Worm (Caenorhabditis elegans): ENCODE results near the gene ZC13.10.

Gene ZC13.10

ce11 chrX:936013-936412 is 33.6 kb upstream of the ZC13.10 start:
- no peak for TF ChIP-seq aly-1 (tag; optimal IDR thresholded peaks at IDR 0.05)
- no peak for TF ChIP-seq ceh-13 (GFP tag; optimal IDR thresholded peaks at IDR 0.05)
- TF ChIP-seq ama-1 (optimal IDR thresholded peaks at IDR 0.05), result no peak
- no peak for TF ChIP-seq scrt-1 (GFP tag; IDR thresholded peaks at IDR 0.05)
- TF ChIP-seq tra-4 (tag; optimal IDR thresholded peaks at IDR 0.05), result no peak
- no peak for TF ChIP-seq hnd-1 (tag; optimal IDR thresholded peaks at IDR 0.05)
- no peak for TF ChIP-seq flt-1 (GFP tag; IDR thresholded peaks at IDR 0.05)
- TF ChIP-seq tbx-11 (GFP tag; IDR thresholded peaks at IDR 0.05), result no peak
- TF ChIP-seq pes-1 (GFP tag; IDR thresholded peaks at IDR 0.05), result no peak
- TF ChIP-seq hmbx-1 (tag; optimal IDR thresholded peaks at IDR 0.05), result no peak

- TF ChIP-seq flt-1 (GFP tag; IDR thresholded peaks at IDR 0.05) (no peak), tbx-11 (GFP tag; IDR thresholded peaks at IDR 0.05) (no peak), tra-4 (tag; optimal IDR thresholded peaks at IDR 0.05) (no peak), ceh-13 (GFP tag; optimal IDR thresholded peaks at IDR 0.05) (no peak), B0310.2 (tag; optimal IDR thresholded peaks at IDR 0.05) (no peak)
Observed at ce11 chrX:933504-933903, 31.1 kb upstream of the ZC13.10 start, which contains the start of gene F35H12.1. F35H12.1 (plus strand) TSS chrX:933804.

ce11 chrX:932874-933273 is 30.5 kb upstream of the ZC13.10 start:
- TF ChIP-seq F13C5.2 (tag; optimal IDR thresholded peaks at IDR 0.05), result peak; percentile 21
- no peak for TF ChIP-seq sea-1 (GFP tag; conservative IDR thresholded peaks at IDR 0.05)

- TF ChIP-seq sea-1 (GFP tag; conservative IDR thresholded peaks at IDR 0.05) (no peak), tbx-37 (GFP tag; conservative IDR thresholded peaks at IDR 0.05) (no peak), F13C5.2 (tag; optimal IDR thresholded peaks at IDR 0.05) (no peak)
Observed at ce11 chrX:927632-928031, 25.2 kb upstream of the ZC13.10 start.

ce11 chrX:926125-926524 is 23.7 kb upstream of the ZC13.10 start:
- TF ChIP-seq hnd-1 (tag; optimal IDR thresholded peaks at IDR 0.05), result no peak
- TF ChIP-seq scrt-1 (GFP tag; IDR thresholded peaks at IDR 0.05), result no peak
- no peak for TF ChIP-seq ama-1 (optimal IDR thresholded peaks at IDR 0.05)
- no peak for TF ChIP-seq flt-1 (GFP tag; IDR thresholded peaks at IDR 0.05)
- TF ChIP-seq sea-1 (GFP tag; conservative IDR thresholded peaks at IDR 0.05), result no peak
- no peak for TF ChIP-seq ceh-13 (GFP tag; optimal IDR thresholded peaks at IDR 0.05)
- no peak for TF ChIP-seq ets-7 (tag; optimal IDR thresholded peaks at IDR 0.05)
- TF ChIP-seq ceh-36 (tag; optimal IDR thresholded peaks at IDR 0.05), result no peak
- no peak for TF ChIP-seq F13C5.2 (tag; optimal IDR thresholded peaks at IDR 0.05)
- no peak for TF ChIP-seq hmg-4 (GFP tag; optimal IDR thresholded peaks at IDR 0.05)
- no peak for TF ChIP-seq tbx-11 (GFP tag; IDR thresholded peaks at IDR 0.05)
- no peak for TF ChIP-seq aly-1 (tag; optimal IDR thresholded peaks at IDR 0.05)
- TF ChIP-seq tbx-37 (GFP tag; conservative IDR thresholded peaks at IDR 0.05), result no peak
- no peak for TF ChIP-seq tra-4 (tag; optimal IDR thresholded peaks at IDR 0.05)
- no peak for TF ChIP-seq B0310.2 (tag; optimal IDR thresholded peaks at IDR 0.05)
- TF ChIP-seq hmbx-1 (tag; optimal IDR thresholded peaks at IDR 0.05), result no peak
- no peak for TF ChIP-seq pes-1 (GFP tag; IDR thresholded peaks at IDR 0.05)

ce11 chrX:924495-925008 is 22.1 kb upstream of the ZC13.10 start, which contains the start of the genes pifk-1 and tbc-11:
pifk-1 (minus strand) TSS chrX:924511.
tbc-11 (plus strand) TSS chrX:924958.
- TF ChIP-seq tbx-11 (GFP tag; IDR thresholded peaks at IDR 0.05) (no peak), aly-1 (tag; optimal IDR thresholded peaks at IDR 0.05) (no peak), tra-4 (tag; optimal IDR thresholded peaks at IDR 0.05) (no peak), sea-1 (GFP tag; conservative IDR thresholded peaks at IDR 0.05) (no peak), hmg-4 (GFP tag; optimal IDR thresholded peaks at IDR 0.05) (no peak), hnd-1 (tag; optimal IDR thresholded peaks at IDR 0.05) (no peak), ceh-36 (tag; optimal IDR thresholded peaks at IDR 0.05) (no peak), flt-1 (GFP tag; IDR thresholded peaks at IDR 0.05) (no peak), scrt-1 (GFP tag; IDR thresholded peaks at IDR 0.05) (no peak), tbx-37 (GFP tag; conservative IDR thresholded peaks at IDR 0.05) (no peak), ets-7 (tag; optimal IDR thresholded peaks at IDR 0.05) (no peak), F13C5.2 (tag; optimal IDR thresholded peaks at IDR 0.05) (no peak), ama-1 (optimal IDR thresholded peaks at IDR 0.05) (no peak), hmbx-1 (tag; optimal IDR thresholded peaks at IDR 0.05) (no peak), ceh-13 (GFP tag; optimal IDR thresholded peaks at IDR 0.05) (no peak)

- TF ChIP-seq tbx-11 (GFP tag; IDR thresholded peaks at IDR 0.05) (no peak), F13C5.2 (tag; optimal IDR thresholded peaks at IDR 0.05) (no peak), aly-1 (tag; optimal IDR thresholded peaks at IDR 0.05) (no peak), B0310.2 (tag; optimal IDR thresholded peaks at IDR 0.05) (no peak), ama-1 (optimal IDR thresholded peaks at IDR 0.05) (no peak), tbx-37 (GFP tag; conservative IDR thresholded peaks at IDR 0.05) (no peak), tra-4 (tag; optimal IDR thresholded peaks at IDR 0.05) (no peak), ets-7 (tag; optimal IDR thresholded peaks at IDR 0.05) (no peak), hmg-4 (GFP tag; optimal IDR thresholded peaks at IDR 0.05) (no peak), scrt-1 (GFP tag; IDR thresholded peaks at IDR 0.05) (no peak), ceh-13 (GFP tag; optimal IDR thresholded peaks at IDR 0.05) (no peak), hmbx-1 (tag; optimal IDR thresholded peaks at IDR 0.05) (no peak), pes-1 (GFP tag; IDR thresholded peaks at IDR 0.05) (no peak), flt-1 (GFP tag; IDR thresholded peaks at IDR 0.05) (no peak), sea-1 (GFP tag; conservative IDR thresholded peaks at IDR 0.05) (no peak), ceh-36 (tag; optimal IDR thresholded peaks at IDR 0.05) (no peak), hnd-1 (tag; optimal IDR thresholded peaks at IDR 0.05) (no peak)
Observed at ce11 chrX:918097-918496, 15.7 kb upstream of the ZC13.10 start, which contains the start of gene F35H12.5. F35H12.5 (plus strand) TSS chrX:918397.

- 0 out of 2 replicates have a peak, but pooled peaks have one; percentile 23 for TF ChIP-seq tbx-37 (GFP tag; conservative IDR thresholded peaks at IDR 0.05)
- TF ChIP-seq F13C5.2 (tag; optimal IDR thresholded peaks at IDR 0.05), result no peak
- TF ChIP-seq hmg-4 (GFP tag; optimal IDR thresholded peaks at IDR 0.05), result peak; percentile 4
- TF ChIP-seq ama-1 (optimal IDR thresholded peaks at IDR 0.05), result no peak
- TF ChIP-seq hmbx-1 (tag; optimal IDR thresholded peaks at IDR 0.05), result no peak
- TF ChIP-seq aly-1 (tag; optimal IDR thresholded peaks at IDR 0.05), result no peak
- TF ChIP-seq tbx-11 (GFP tag; IDR thresholded peaks at IDR 0.05), result no peak
- TF ChIP-seq ceh-13 (GFP tag; optimal IDR thresholded peaks at IDR 0.05), result no peak
Observed at ce11 chrX:915510-915909, 13.1 kb upstream of the ZC13.10 start, which contains the start of gene sel-12. sel-12 (plus strand) TSS chrX:915867.
